Worm (Caenorhabditis elegans) whole organism, dauer: Measurements from ENCODE around the gene ril-2.

Experiments used
- unc-62 ChIP-seq: sonication (generic microtip); optimal IDR thresholded peaks from 2 replicates; lab custom pipeline; 2017; ENCODE audit warnings: missing biosample characterization, missing genetic modification reagents, missing genetic modification characterization

ril-2 gene

DNA sequence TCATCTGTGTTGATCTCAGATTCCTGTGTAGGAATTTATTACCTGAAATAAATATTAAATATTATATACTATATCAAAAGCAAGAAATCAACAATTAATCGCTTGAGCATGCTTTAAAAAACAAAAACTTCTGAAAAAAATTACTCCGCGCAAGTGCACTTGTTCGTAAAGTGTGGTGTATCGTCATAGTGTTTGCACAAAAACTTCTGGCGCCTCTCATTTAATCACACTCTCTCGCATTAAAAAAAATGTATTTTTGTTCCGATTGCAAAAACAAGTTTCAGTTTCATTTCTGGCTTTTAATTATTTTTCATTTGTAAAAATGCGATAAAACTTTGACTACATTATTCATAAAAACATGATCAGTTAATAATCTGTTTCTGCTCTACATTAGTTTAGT, at the start of gene ril-2, which contains the start of gene C14C10.10:
TSS of gene ril-2 (minus strand) at position 48 of the 400 bp plus-strand sequence.
TSS of gene C14C10.10 (minus strand) at position 19 of the 400 bp plus-strand sequence.
- TF ChIP-seq unc-62 (GFP tag; lab: Kevin White, UChicago) = no peak

DNA sequence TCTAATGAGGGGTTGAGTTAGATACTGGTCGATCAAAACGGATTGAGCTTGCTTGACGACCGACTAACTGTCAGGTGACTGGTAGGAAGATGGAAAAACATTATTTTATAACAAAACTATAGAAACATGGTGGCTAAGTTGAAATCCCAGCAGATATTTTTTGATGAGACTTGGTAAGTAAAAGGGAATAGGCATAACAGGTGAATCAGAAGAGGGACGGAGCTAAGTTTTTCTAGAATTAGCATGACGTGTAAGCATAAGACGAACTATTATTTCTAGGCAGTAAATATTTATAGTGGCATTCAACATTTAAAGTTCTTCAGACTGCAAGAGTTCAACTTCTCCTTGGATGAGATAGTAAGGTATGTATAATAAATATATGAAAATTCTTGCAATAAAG, 45.5 kb upstream of the ril-2 start, which contains the start of gene F56H9.8:
TSS of gene F56H9.8 (plus strand) at position 301 of the 400 bp plus-strand sequence.
- TF ChIP-seq unc-62 (GFP tag; lab: Kevin White, UChicago) = no peak

ce11 chrV:12640384-12640783, 41.4 kb upstream of the ril-2 start, which contains the start of gene gpa-8:
Gene gpa-8, minus strand, starts transcription at chrV:12640484.
- TF ChIP-seq unc-62 (GFP tag; lab: Kevin White, UChicago) = no peak

DNA sequence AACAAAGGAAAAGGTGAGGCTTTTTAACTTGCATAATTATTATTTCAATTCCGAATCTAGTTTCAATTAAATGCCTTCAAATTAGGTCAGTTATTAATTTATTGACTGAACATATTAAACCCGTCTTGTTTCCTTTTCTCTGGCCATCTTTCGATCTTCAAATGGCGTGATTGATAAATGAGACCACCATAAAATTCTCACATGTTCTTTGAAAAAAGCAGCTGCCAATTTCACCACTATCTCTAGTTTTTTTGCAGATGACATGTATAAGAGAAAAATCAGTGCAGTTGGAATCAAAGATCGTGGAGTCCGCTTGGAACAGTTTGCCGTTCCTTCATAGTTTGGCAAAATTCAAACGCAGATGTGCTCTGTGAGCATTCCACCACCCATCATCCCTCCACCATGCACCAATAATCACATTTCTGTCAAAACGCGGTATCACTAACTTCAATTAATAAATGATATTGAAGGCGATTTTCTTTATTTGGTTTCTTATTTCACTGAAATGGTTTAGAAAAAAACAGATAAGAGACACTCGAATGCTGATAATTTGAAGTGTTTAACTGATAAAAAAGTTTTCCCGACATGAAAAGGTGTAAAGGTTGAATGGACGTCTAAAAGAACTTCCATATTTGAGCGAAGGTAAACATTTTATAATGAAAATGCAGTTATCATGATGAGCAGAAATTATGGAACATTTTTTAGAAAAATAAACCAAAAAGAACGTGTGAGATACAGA, 39.0 kb upstream of the ril-2 start:
- TF ChIP-seq unc-62 (GFP tag; lab: Kevin White, UChicago) = no peak

- no peak for TF ChIP-seq unc-62 (GFP tag; lab: Kevin White, UChicago)
Observed at ce11 chrV:12637238-12637690, 38.3 kb upstream of the ril-2 start, which contains the start of gene F56H9.2. Gene F56H9.2, plus strand, starts transcription at chrV:12637663.

DNA sequence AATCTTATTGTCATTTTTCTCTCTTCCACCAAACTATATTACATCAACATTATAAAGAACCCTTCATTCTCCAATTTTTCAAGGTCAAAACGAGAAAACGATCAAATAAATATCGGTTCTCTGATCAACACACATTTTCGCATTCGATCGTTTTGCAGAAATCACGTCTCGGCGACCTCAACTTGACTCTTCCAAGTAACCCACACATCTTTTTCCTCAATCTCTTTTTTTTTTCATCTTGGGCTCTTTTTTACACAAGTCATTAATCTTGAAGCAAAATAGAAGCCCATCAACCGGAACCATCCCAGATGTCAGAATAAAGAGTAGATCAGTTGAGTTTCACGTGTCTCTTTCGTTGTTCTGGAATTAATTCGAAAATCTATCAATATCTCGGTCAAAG, 37.3 kb upstream of the ril-2 start:
- TF ChIP-seq unc-62 (GFP tag; lab: Kevin White, UChicago) = no peak

DNA sequence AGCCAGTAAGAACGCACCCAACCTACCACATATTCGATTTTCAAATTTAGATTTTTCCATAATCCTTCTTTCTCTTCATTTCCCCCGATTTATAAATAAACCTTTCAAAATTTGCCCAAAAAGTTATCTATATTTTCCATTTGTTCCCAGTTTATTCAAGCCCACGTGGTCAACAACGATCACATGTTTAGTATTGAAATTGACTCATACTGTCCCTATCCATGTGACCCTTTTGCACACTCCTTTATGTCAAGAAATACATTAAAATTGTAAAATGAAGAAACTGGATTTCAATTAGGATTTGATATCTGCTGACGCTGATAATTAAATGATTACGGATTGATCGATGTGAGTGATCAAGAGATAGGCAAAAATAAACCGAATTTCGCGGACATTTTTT, 36.3 kb upstream of the ril-2 start:
- TF ChIP-seq unc-62 (GFP tag; lab: Kevin White, UChicago) = no peak

ce11 chrV:12634746-12635145, 35.8 kb upstream of the ril-2 start:
- no peak for TF ChIP-seq unc-62 (GFP tag; lab: Kevin White, UChicago)

ce11 chrV:12634050-12634449, 35.1 kb upstream of the ril-2 start:
- no peak for TF ChIP-seq unc-62 (GFP tag; lab: Kevin White, UChicago)

ce11 chrV:12633046-12633445, 34.1 kb upstream of the ril-2 start:
- TF ChIP-seq unc-62 (GFP tag; lab: Kevin White, UChicago) = no peak

ce11 chrV:12632048-12632447, 33.1 kb upstream of the ril-2 start, which contains the start of gene srx-113:
Gene srx-113, minus strand, starts transcription at chrV:12632148.
- no peak for TF ChIP-seq unc-62 (GFP tag; lab: Kevin White, UChicago)

DNA sequence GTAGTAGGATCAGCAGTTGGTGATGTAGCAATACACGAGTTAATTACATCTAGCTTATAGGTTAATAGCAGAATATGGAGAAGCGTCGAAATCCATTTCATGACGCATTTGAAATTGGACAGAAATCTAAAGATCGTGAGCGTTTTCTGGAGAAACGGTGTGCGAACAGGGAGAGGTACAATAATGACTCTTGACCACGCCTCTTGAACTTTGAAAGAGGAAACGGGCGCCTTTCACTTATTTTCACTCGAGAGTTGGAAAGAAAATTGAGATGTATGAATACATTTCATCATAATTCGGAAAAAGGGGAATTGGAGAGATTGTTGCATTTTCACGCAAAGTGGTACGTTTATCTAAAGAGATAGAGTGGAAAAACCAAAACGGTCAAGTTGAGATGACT, 30.8 kb upstream of the ril-2 start, which contains the start of gene F56H9.6:
TSS of gene F56H9.6 (minus strand) at position 101 of the 400 bp plus-strand sequence.
- TF ChIP-seq unc-62 (GFP tag; lab: Kevin White, UChicago) = no peak

ce11 chrV:12624371-12624770, 25.4 kb upstream of the ril-2 start, which contains the start of gene F56H9.9:
Gene F56H9.9, minus strand, starts transcription at chrV:12624471.
- TF ChIP-seq unc-62 (GFP tag; lab: Kevin White, UChicago) = no peak

DNA sequence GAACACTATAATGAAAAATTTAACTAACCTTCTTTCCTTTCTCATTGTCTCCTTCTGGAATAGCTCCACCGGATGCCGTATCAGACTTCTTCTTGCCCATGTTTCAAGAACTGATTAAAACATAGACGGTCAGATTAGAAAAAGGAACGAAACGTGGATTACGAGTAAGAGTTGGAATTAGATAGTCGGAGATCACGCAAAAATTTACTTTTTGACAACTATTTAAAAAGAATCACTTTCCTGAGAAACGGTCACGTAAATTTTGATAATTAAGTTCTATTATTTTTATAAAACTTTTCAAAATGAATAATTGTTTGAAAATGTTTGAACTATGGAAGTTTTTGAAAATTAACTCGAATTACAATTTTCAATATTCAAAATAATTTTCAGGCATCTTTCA, 13.2 kb upstream of the ril-2 start, which contains the start of gene cyc-2.2:
TSS of gene cyc-2.2 (minus strand) at position 101 of the 400 bp plus-strand sequence.
- no peak for TF ChIP-seq unc-62 (GFP tag; lab: Kevin White, UChicago)

- no peak for TF ChIP-seq unc-62 (GFP tag; lab: Kevin White, UChicago)
Observed at ce11 chrV:12611029-12611428, 12.1 kb upstream of the ril-2 start, which contains the start of gene cubn-1. Gene cubn-1, plus strand, starts transcription at chrV:12611329.

DNA sequence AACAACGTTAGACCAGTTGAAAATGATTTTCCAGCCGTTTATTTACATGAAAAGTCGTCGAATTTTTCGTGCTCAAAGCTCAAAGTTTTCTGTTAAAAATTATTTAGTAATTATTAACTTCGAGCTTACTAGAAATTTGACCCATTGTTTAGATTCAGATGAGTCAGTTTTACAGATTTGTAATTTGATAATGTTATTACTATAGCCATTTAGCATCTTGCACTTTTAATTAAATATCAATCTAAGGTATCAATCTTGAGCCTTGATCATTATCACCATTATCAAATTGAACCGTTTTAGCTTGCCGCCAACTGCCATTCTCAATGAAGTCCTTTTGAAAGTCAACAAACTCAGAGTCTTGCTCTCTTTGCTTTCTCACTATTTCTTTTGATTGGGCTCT, 10.6 kb upstream of the ril-2 start, which contains the start of gene ZC116.1:
TSS of gene ZC116.1 (plus strand) at position 301 of the 400 bp plus-strand sequence.
- TF ChIP-seq unc-62 (GFP tag; lab: Kevin White, UChicago) = no peak
